Worm (Caenorhabditis elegans): Measurements from ENCODE around the gene ZK6.6.

The ZK6.6 gene

DNA sequence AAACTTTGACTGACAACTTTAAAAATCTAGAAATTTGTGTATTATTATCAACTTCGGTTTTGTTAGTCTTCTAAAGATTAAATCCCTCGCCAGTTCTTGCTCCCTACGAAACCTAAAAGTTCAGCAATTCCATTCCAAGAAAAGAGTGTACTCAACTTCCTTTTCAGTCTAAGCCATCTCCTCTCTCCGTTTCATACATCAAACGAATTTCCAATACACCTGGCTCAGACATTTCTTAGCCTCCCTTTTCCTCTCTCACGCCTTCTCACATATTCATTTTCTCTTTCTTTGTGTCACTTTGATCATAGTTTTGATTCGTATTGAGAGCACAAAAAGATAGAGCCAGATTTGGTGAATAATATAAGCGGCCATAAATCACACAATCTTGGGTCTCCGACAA is 7.8 kb downstream of the ZK6.6 start, which contains the start of gene nhr-253:
nhr-253 (plus strand) TSS at position 285 of the 400 bp plus-strand sequence.
- TF ChIP-seq tbx-8 (GFP tag; optimal IDR thresholded peaks at IDR 0.05), result no peak
- TF ChIP-seq sptf-1 (tag; optimal IDR thresholded peaks at IDR 0.05), result no peak
- TF ChIP-seq nhr-28 (tag; optimal IDR thresholded peaks at IDR 0.05), result no peak
- no peak for TF ChIP-seq ceh-39 (tag; optimal IDR thresholded peaks at IDR 0.05)
- TF ChIP-seq snpc-4 (tag; optimal IDR thresholded peaks at IDR 0.05), result no peak
- no peak for TF ChIP-seq hlh-1 (tag; optimal IDR thresholded peaks at IDR 0.05)

DNA sequence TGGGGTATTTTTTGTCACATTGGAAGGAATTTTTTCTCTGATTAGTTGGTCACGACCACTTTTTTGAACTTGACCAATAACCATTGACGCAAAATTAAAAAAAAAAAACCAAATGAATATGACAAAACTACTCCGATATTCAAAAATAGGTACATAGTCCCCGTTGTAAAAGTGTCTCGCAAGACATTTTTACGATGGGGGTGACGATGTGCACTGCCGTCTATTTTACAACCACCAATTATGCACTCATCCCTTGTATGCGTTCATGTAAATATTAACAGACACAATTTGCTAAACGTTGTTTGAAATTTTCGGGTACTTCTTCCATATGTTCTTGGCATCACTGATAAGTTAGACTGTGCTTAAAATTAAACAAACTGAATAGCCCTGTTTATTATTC is 11.2 kb downstream of the ZK6.6 start, which contains the start of gene scl-27:
scl-27 (plus strand) TSS at position 301 of the 400 bp plus-strand sequence.
- TF ChIP-seq unc-120 (tag; optimal IDR thresholded peaks at IDR 0.05; ENCODE audit: poor library complexity, severe bottlenecking) (no peak), nhr-12 (tag; optimal IDR thresholded peaks at IDR 0.05) (no peak), ham-2 (GFP tag; optimal IDR thresholded peaks at IDR 0.05) (no peak), elt-1 (tag; optimal IDR thresholded peaks at IDR 0.05; ENCODE audit: borderline replicate concordance, insufficient read depth) (no peak), nhr-2 (tag; optimal IDR thresholded peaks at IDR 0.05) (no peak), M03D4.4 (tag; optimal IDR thresholded peaks at IDR 0.05) (no peak), lin-13 (tag; optimal IDR thresholded peaks at IDR 0.05) (no peak), snpc-4 (tag; optimal IDR thresholded peaks at IDR 0.05) (no peak), zip-8 (tag; optimal IDR thresholded peaks at IDR 0.05) (no peak), nhr-237 (tag; optimal IDR thresholded peaks at IDR 0.05) (no peak), sptf-1 (tag; optimal IDR thresholded peaks at IDR 0.05) (no peak), nhr-76 (tag; optimal IDR thresholded peaks at IDR 0.05) (no peak)

DNA sequence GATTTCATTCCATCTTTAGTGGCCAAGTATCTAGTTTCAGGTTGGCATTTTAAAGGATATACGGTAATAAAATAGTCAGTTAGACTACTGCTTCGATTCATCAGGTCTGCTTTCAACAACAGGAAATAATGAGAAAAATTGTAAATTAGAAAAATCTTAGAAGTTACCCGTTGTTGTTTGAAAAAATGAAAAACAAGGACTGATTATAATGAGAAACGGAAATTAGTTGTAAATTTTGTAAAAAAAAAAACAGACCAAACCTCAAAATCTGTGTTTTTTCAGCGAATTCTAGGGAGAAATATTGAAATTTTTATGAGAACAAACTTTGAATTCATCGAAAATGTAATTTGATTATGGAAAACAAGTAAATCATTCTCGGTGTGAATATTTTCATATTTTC is 14.5 kb downstream of the ZK6.6 start, which contains the start of gene srh-62:
srh-62 (minus strand) TSS at position 101 of the 400 bp plus-strand sequence.
- TF ChIP-seq sem-2 (GFP tag; optimal IDR thresholded peaks at IDR 0.05), result no peak
- TF ChIP-seq unc-120 (tag; optimal IDR thresholded peaks at IDR 0.05; ENCODE audit: poor library complexity, severe bottlenecking), result no peak
- no peak for TF ChIP-seq bed-3 (GFP tag; optimal IDR thresholded peaks at IDR 0.05)

DNA sequence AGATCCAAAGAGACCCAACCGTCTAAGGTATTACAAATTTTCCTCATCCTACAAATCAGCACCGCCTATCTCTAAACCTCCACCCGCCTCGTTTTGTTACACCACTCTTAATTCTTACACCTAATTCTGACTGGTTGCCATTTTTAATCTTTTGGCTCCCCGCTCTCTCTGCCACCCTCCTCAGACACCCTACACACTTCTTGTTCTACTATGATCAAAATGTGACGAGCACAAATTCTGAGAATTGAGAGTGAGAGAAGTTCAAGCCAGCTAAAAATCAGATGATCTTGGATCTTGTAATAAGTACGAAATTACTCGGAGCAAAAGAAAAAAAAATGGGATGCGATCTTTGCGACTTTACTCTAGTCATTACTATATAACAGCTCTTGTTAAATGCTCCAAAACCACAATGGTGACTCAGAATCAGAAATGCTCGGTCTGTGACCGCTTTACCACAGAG is 15.7 kb downstream of the ZK6.6 start, which contains the start of gene nhr-252:
nhr-252 (plus strand) TSS at position 410 of the 460 bp plus-strand sequence.
- no peak for TF ChIP-seq snpc-4 (tag; optimal IDR thresholded peaks at IDR 0.05)
- no peak for TF ChIP-seq M03D4.4 (tag; optimal IDR thresholded peaks at IDR 0.05)

DNA sequence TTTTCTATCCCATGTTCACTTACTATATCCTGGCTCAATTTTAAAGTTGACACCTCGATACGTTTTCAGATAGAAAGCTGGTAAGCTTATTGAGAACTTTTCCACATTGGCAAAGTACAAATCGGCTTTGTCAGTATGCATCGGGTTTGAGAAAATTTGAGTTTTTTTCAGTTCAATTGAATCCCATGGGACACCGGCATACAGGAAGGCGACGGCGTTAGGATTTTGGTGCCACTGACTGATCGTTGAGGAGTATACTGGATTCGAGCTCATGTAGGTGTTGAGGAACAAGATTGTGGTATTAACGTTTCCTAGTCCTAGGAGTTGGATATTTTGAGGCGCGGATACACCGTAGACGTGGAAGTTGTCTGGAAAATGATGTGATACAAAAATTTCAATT is 24.3 kb downstream of the ZK6.6 start:
- no peak for TF ChIP-seq ztf-11 (tag; optimal IDR thresholded peaks at IDR 0.05)
- TF ChIP-seq nhr-2 (tag; optimal IDR thresholded peaks at IDR 0.05), result no peak
- TF ChIP-seq mab-5 (tag; optimal IDR thresholded peaks at IDR 0.05), result no peak
- no peak for TF ChIP-seq hlh-1 (tag; optimal IDR thresholded peaks at IDR 0.05)
- no peak for TF ChIP-seq lin-32 (GFP tag; optimal IDR thresholded peaks at IDR 0.05)
- TF ChIP-seq nhr-12 (tag; optimal IDR thresholded peaks at IDR 0.05), result no peak
- TF ChIP-seq elt-1 (tag; optimal IDR thresholded peaks at IDR 0.05; ENCODE audit: borderline replicate concordance, insufficient read depth), result no peak
- no peak for TF ChIP-seq drap-1 (GFP tag; optimal IDR thresholded peaks at IDR 0.05)
- no peak for TF ChIP-seq tbx-8 (GFP tag; optimal IDR thresholded peaks at IDR 0.05)

DNA sequence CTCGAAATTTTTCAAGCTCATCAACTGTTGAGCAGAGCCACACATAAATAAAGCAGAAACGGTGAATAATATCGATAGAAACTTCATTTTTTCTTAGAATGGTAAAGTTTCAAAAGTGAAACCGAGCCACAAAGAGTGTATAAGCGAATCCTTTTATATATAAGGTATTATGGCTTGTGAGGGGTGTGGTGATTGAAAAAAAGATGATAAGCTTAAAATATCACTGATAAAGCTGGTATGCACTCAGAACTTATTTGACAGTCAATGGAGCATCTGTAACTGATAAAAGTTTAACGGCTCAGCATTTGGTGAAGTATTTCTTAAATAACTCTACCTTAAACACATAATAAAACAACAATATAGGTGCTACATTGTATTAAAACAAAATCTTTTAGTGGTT is 26.1 kb downstream of the ZK6.6 start, which contains the start of gene dod-19:
dod-19 (minus strand) TSS at position 130 of the 400 bp plus-strand sequence.
- TF ChIP-seq sptf-1 (tag; optimal IDR thresholded peaks at IDR 0.05), result no peak
- TF ChIP-seq ceh-39 (tag; optimal IDR thresholded peaks at IDR 0.05), result no peak
- TF ChIP-seq blmp-1 (tag; optimal IDR thresholded peaks at IDR 0.05), result no peak
- TF ChIP-seq nhr-237 (tag; optimal IDR thresholded peaks at IDR 0.05), result no peak
- TF ChIP-seq zip-8 (tag; optimal IDR thresholded peaks at IDR 0.05), result no peak
- no peak for TF ChIP-seq elt-3 (tag; optimal IDR thresholded peaks at IDR 0.05)
- TF ChIP-seq unc-120 (tag; optimal IDR thresholded peaks at IDR 0.05; ENCODE audit: poor library complexity, severe bottlenecking), result no peak

DNA sequence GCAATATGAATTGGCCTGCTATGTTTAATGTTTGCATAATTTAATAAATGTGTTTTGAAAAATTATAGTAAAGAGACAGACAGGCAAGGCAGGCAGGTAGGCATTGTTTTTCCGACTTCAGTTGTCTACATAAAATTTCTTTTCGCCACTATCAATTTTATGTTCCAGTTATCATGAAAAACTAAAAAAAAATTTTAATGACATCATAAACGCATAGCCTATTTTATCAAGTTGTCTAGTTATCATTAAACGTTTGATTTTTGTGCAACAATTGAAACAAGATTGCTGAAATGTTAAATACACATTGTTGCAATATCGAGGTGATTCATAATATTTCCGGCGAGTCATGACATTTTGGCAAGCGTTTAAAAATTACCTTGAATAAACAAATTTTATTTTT is 26.6 kb downstream of the ZK6.6 start:
- no peak for TF ChIP-seq ceh-39 (tag; optimal IDR thresholded peaks at IDR 0.05)
- TF ChIP-seq bed-3 (GFP tag; optimal IDR thresholded peaks at IDR 0.05), result no peak
- no peak for TF ChIP-seq lin-32 (GFP tag; optimal IDR thresholded peaks at IDR 0.05)
- TF ChIP-seq ztf-11 (tag; optimal IDR thresholded peaks at IDR 0.05), result no peak
- no peak for TF ChIP-seq unc-39 (tag; optimal IDR thresholded peaks at IDR 0.05)
- TF ChIP-seq lsy-2 (tag; optimal IDR thresholded peaks at IDR 0.05), result no peak
- no peak for TF ChIP-seq nhr-12 (tag; optimal IDR thresholded peaks at IDR 0.05)
- no peak for TF ChIP-seq ces-1 (GFP tag; optimal IDR thresholded peaks at IDR 0.05)
- TF ChIP-seq sptf-1 (tag; optimal IDR thresholded peaks at IDR 0.05), result no peak
- TF ChIP-seq flh-1 (GFP tag; optimal IDR thresholded peaks at IDR 0.05), result no peak
- no peak for TF ChIP-seq lin-13 (tag; optimal IDR thresholded peaks at IDR 0.05)
- no peak for TF ChIP-seq nhr-2 (tag; optimal IDR thresholded peaks at IDR 0.05)
- TF ChIP-seq nhr-76 (tag; optimal IDR thresholded peaks at IDR 0.05), result no peak
- no peak for TF ChIP-seq cnd-1 (tag; optimal IDR thresholded peaks at IDR 0.05)
- TF ChIP-seq mep-1 (tag; optimal IDR thresholded peaks at IDR 0.05), result no peak
- TF ChIP-seq unc-120 (tag; optimal IDR thresholded peaks at IDR 0.05; ENCODE audit: poor library complexity, severe bottlenecking), result no peak
- no peak for TF ChIP-seq snpc-4 (tag; optimal IDR thresholded peaks at IDR 0.05)
- TF ChIP-seq ceh-43 (GFP tag; optimal IDR thresholded peaks at IDR 0.05), result no peak
- TF ChIP-seq mab-5 (tag; optimal IDR thresholded peaks at IDR 0.05), result no peak
- no peak for TF ChIP-seq M03D4.4 (tag; optimal IDR thresholded peaks at IDR 0.05)

Data from whole organism, mixed stage, embryonic.